Worm (Caenorhabditis elegans): ENCODE results near the gene T11F9.1.

The T11F9.1 gene

DNA sequence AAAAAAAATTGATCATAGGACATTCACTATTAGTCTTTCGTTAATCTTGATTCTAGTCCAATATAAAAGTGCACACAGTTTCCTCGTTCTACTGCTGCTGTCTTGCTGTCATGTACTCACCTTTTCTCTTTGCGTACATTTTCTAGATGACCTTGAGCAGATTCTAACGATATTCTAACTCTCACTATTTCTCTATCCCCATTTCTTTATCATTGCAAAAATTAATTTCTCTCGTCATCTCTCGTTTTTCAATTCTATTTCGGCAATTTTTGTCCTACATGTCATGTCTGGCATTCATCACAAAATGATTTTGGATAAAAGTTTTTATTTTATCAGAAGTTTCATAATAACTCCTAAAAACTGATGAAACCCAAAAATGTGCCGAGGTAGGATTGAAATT lies 49.4 kb downstream of the T11F9.1 start, which contains the start of gene ttll-5:
ttll-5 (plus strand) TSS at position 288 of the 400 bp plus-strand sequence.
- TF ChIP-seq tab-1 (GFP tag; IDR thresholded peaks at IDR 0.05) (no peak), ztf-23 (GFP tag; IDR thresholded peaks at IDR 0.05) (no peak), flt-1 (GFP tag; IDR thresholded peaks at IDR 0.05) (no peak), T22C8.4 (GFP tag; IDR thresholded peaks at IDR 0.05) (no peak), klf-2 (GFP tag; conservative IDR thresholded peaks at IDR 0.05) (no peak), ztf-29 (GFP tag; IDR thresholded peaks at IDR 0.05) (no peak), ref-1 (GFP tag; conservative IDR thresholded peaks at IDR 0.05) (no peak), cog-1 (tag; optimal IDR thresholded peaks at IDR 0.05) (no peak), med-1 (GFP tag; optimal IDR thresholded peaks at IDR 0.05; ENCODE audit: insufficient read depth) (no peak)

Measured in whole organism, midembryonic.